Worm (Caenorhabditis elegans): ENCODE results near the gene slc-5A12.

- TF ChIP-seq dao-5 (tag; optimal IDR thresholded peaks at IDR 0.05) = no peak
- TF ChIP-seq him-1 (tag; optimal IDR thresholded peaks at IDR 0.05) = no peak
Measured at ce11 chrIV:11914260-11914836, 22.9 kb upstream of the slc-5A12 start.

Data from whole organism, L4/young adult.